Fruit fly (Drosophila melanogaster) whole organism, embryonic: ENCODE results near the gene AsnRS.

Source experiments
- BEAF-32 ChIP-seq: fragments of 200-800 bp; sonication (Bioruptor generic); optimal IDR thresholded peaks from 3 replicates; lab custom pipeline; 2017; ENCODE audit warnings: missing biosample characterization, missing genetic modification characterization, mild to moderate bottlenecking, moderate library complexity, missing genetic modification reagents
- Blimp-1 ChIP-seq: fragments of 200-800 bp; sonication (Bioruptor generic); optimal IDR thresholded peaks from 3 replicates; lab custom pipeline; 2018; ENCODE audit warnings: missing biosample characterization, missing genetic modification characterization, mild to moderate bottlenecking, moderate library complexity, missing genetic modification reagents
- CG10267 ChIP-seq: fragments of 200-800 bp; sonication (Bioruptor generic); optimal IDR thresholded peaks from 2 replicates; lab custom pipeline; 2018; ENCODE audit warnings: missing biosample characterization, mild to moderate bottlenecking, missing genetic modification characterization, moderate library complexity
- CG12391 ChIP-seq: fragments of 200-800 bp; sonication (Bioruptor generic); optimal IDR thresholded peaks from 3 replicates; lab custom pipeline; 2018; ENCODE audit warnings: missing biosample characterization, mild to moderate bottlenecking, missing genetic modification characterization, moderate library complexity
- CG13296 ChIP-seq: fragments of 200-800 bp; sonication (Bioruptor generic); optimal IDR thresholded peaks from 3 replicates; lab custom pipeline; 2018; ENCODE audit warnings: missing biosample characterization, mild to moderate bottlenecking, missing genetic modification characterization
- CG13894 ChIP-seq: fragments of 200-800 bp; sonication (Bioruptor generic); optimal IDR thresholded peaks from 3 replicates; lab custom pipeline; 2018; ENCODE audit warnings: missing biosample characterization, mild to moderate bottlenecking, missing genetic modification characterization, moderate library complexity
- CG14441 ChIP-seq: fragments of 200-800 bp; sonication (Bioruptor generic); IDR thresholded peaks from 2 replicates; pipeline ENCODE4 v1.3.6; 2022; ENCODE audit warnings: missing biosample characterization, missing genetic modification characterization
- CG15601 ChIP-seq: fragments of 200-800 bp; sonication (Bioruptor generic); optimal IDR thresholded peaks from 3 replicates; lab custom pipeline; 2019; ENCODE audit warnings: missing biosample characterization, mild to moderate bottlenecking, missing genetic modification characterization, moderate library complexity
- CG1647 ChIP-seq: fragments of 200-800 bp; sonication (Bioruptor generic); optimal IDR thresholded peaks from 3 replicates; lab custom pipeline; 2016; ENCODE audit warnings: missing biosample characterization, missing genetic modification characterization
- CG17328 ChIP-seq: fragments of 200-800 bp; sonication (Bioruptor generic); IDR thresholded peaks from 2 replicates; pipeline ENCODE4 v1.3.6; 2022; ENCODE audit warnings: missing biosample characterization, missing genetic modification characterization
- CG17361 ChIP-seq: fragments of 200-800 bp; sonication (Bioruptor generic); IDR thresholded peaks from 3 replicates; pipeline ENCODE4 v1.3.6; 2022; ENCODE audit warnings: missing biosample characterization, missing genetic modification characterization
- CG17612 ChIP-seq: fragments of 200-800 bp; sonication (Bioruptor generic); IDR thresholded peaks from 2 replicates; pipeline ENCODE4 v1.3.6; 2022; ENCODE audit warnings: missing biosample characterization, missing genetic modification characterization
- CG2129 ChIP-seq: fragments of 200-800 bp; sonication (Bioruptor generic); IDR thresholded peaks from 2 replicates; pipeline ENCODE4 v1.3.6; 2022; ENCODE audit warnings: missing biosample characterization, missing genetic modification characterization; ENCODE audit not compliant: partially characterized antibody
- CG2712 ChIP-seq: fragments of 200-800 bp; optimal IDR thresholded peaks from 3 replicates; lab custom pipeline; 2019; ENCODE audit warnings: missing biosample characterization, mild to moderate bottlenecking, missing genetic modification characterization, moderate library complexity
- CG31388 ChIP-seq: fragments of 200-800 bp; sonication (Bioruptor generic); optimal IDR thresholded peaks from 2 replicates; lab custom pipeline; 2016; ENCODE audit warnings: missing biosample characterization, missing genetic modification characterization
- CG32767 ChIP-seq: fragments of 200-800 bp; sonication (Bioruptor generic); IDR thresholded peaks from 2 replicates; pipeline ENCODE4 v1.3.6; 2022; ENCODE audit warnings: missing biosample characterization, missing genetic modification characterization
- CG34224 ChIP-seq: fragments of 200-800 bp; sonication (Bioruptor generic); IDR thresholded peaks from 3 replicates; pipeline ENCODE4 v1.3.6; 2022; ENCODE audit warnings: missing biosample characterization, missing genetic modification characterization; ENCODE audit not compliant: partially characterized antibody
- CG34422 ChIP-seq: fragments of 200-800 bp; sonication (Bioruptor generic); IDR thresholded peaks from 3 replicates; pipeline ENCODE4 v1.3.6; 2022; ENCODE audit warnings: missing biosample characterization, missing genetic modification characterization
- CG4617 ChIP-seq: fragments of 200-800 bp; sonication (Bioruptor generic); optimal IDR thresholded peaks from 3 replicates; lab custom pipeline; 2016; ENCODE audit warnings: missing biosample characterization, missing genetic modification characterization, borderline replicate concordance
- CG4820 ChIP-seq: fragments of 200-800 bp; sonication (Bioruptor generic); optimal IDR thresholded peaks from 3 replicates; lab custom pipeline; 2016; ENCODE audit warnings: missing biosample characterization, missing genetic modification characterization
- CG5180 ChIP-seq: fragments of 200-800 bp; sonication (Bioruptor generic); optimal IDR thresholded peaks from 3 replicates; lab custom pipeline; 2017; ENCODE audit warnings: missing biosample characterization, missing genetic modification characterization, mild to moderate bottlenecking, moderate library complexity, missing genetic modification reagents
- CG6654 ChIP-seq: fragments of 200-800 bp; sonication (Bioruptor generic); optimal IDR thresholded peaks from 2 replicates; lab custom pipeline; 2017; ENCODE audit warnings: missing biosample characterization, mild to moderate bottlenecking, missing genetic modification characterization
- CG8281 ChIP-seq: fragments of 200-800 bp; sonication (Bioruptor generic); optimal IDR thresholded peaks from 2 replicates; lab custom pipeline; 2018; ENCODE audit warnings: missing biosample characterization, mild to moderate bottlenecking, missing genetic modification characterization, moderate library complexity
- CG8765 ChIP-seq: fragments of 200-800 bp; sonication (Bioruptor generic); IDR thresholded peaks from 2 replicates; pipeline ENCODE4 v1.3.6; 2022; ENCODE audit warnings: missing biosample characterization, missing genetic modification characterization
- CHES-1-like ChIP-seq: fragments of 200-800 bp; sonication (Bioruptor generic); optimal IDR thresholded peaks from 2 replicates; lab custom pipeline; 2016; ENCODE audit warnings: missing biosample characterization, missing genetic modification characterization
- Dll ChIP-seq: fragments of 200-800 bp; sonication (Bioruptor generic); IDR thresholded peaks from 4 replicates; pipeline ENCODE4 v1.3.6; 2022; ENCODE audit warnings: missing biosample characterization, missing genetic modification characterization; ENCODE audit not compliant: partially characterized antibody
- Ets65A ChIP-seq: fragments of 200-800 bp; sonication (Bioruptor generic); peaks from one replicate; lab custom pipeline; 2016; ENCODE audit warnings: missing biosample characterization, missing genetic modification characterization
- Ets97D ChIP-seq: fragments of 200-800 bp; sonication (Bioruptor generic); optimal IDR thresholded peaks from 3 replicates; lab custom pipeline; 2016; ENCODE audit warnings: missing biosample characterization, missing genetic modification characterization
- Hmx ChIP-seq: fragments of 200-800 bp; sonication (Bioruptor generic); optimal IDR thresholded peaks from 2 replicates; lab custom pipeline; 2016; ENCODE audit warnings: missing biosample characterization, missing genetic modification characterization
- Hr51 ChIP-seq, 2 experiments: fragments of 200-800 bp; sonication (Bioruptor generic); optimal IDR thresholded peaks; 2 replicates in 1 of 2; 3 replicates in 1 of 2; lab custom pipeline; 2016 to 2018; ENCODE audit warnings: missing biosample characterization in 2 of 2, missing genetic modification characterization in 2 of 2, mild to moderate bottlenecking in 1 of 2, moderate library complexity in 1 of 2
- Lhr ChIP-seq: fragments of 200-800 bp; sonication (Bioruptor generic); optimal IDR thresholded peaks from 3 replicates; lab custom pipeline; 2017; ENCODE audit warnings: mild to moderate bottlenecking, missing biosample characterization, missing genetic modification reagents, missing genetic modification characterization
- NK7.1 ChIP-seq: fragments of 200-800 bp; sonication (Bioruptor generic); optimal IDR thresholded peaks from 3 replicates; lab custom pipeline; 2016; ENCODE audit warnings: missing biosample characterization, missing genetic modification characterization
- Oaz ChIP-seq: fragments of 200-800 bp; sonication (Bioruptor generic); IDR thresholded peaks from 2 replicates; pipeline ENCODE4 v1.3.6; 2022; ENCODE audit warnings: missing biosample characterization, missing genetic modification characterization
- Pdp1 ChIP-seq, 2 experiments: fragments of 200-800 bp; sonication (Bioruptor generic); optimal IDR thresholded peaks; 3 replicates each; lab custom pipeline; 2016; ENCODE audit warnings: missing biosample characterization in 2 of 2, missing genetic modification characterization in 2 of 2, mild to moderate bottlenecking in 1 of 2, moderate library complexity in 1 of 2
- Ptx1 ChIP-seq: fragments of 200-800 bp; sonication (Bioruptor generic); IDR thresholded peaks from 2 replicates; pipeline ENCODE4 v1.3.6; 2022; ENCODE audit warnings: missing biosample characterization, missing genetic modification characterization
- Sry-β ChIP-seq: fragments of 200-800 bp; sonication (Bioruptor generic); optimal IDR thresholded peaks from 2 replicates; lab custom pipeline; 2018; ENCODE audit warnings: missing biosample characterization, mild to moderate bottlenecking, missing genetic modification characterization, moderate library complexity
- btn ChIP-seq: fragments of 200-800 bp; sonication (Bioruptor generic); optimal IDR thresholded peaks from 2 replicates; lab custom pipeline; 2016; ENCODE audit warnings: missing biosample characterization, missing genetic modification characterization
- ci ChIP-seq: fragments of 200-800 bp; sonication (Bioruptor generic); IDR thresholded peaks from 3 replicates; pipeline ENCODE4 v1.3.6; 2022; ENCODE audit warnings: missing biosample characterization, missing genetic modification characterization
- da ChIP-seq: fragments of 200-800 bp; sonication (Bioruptor generic); optimal IDR thresholded peaks from 2 replicates; lab custom pipeline; 2016; ENCODE audit warnings: missing biosample characterization, missing genetic modification characterization
- fd102C ChIP-seq: fragments of 200-800 bp; sonication (Bioruptor generic); optimal IDR thresholded peaks from 2 replicates; lab custom pipeline; 2018; ENCODE audit warnings: missing biosample characterization, mild to moderate bottlenecking, missing genetic modification characterization, moderate library complexity
- lilli ChIP-seq: fragments of 200-800 bp; sonication (Bioruptor generic); optimal IDR thresholded peaks from 3 replicates; lab custom pipeline; 2016; ENCODE audit warnings: missing biosample characterization, missing genetic modification characterization
- nom ChIP-seq: fragments of 200-800 bp; sonication (Bioruptor generic); optimal IDR thresholded peaks from 2 replicates; lab custom pipeline; 2017; ENCODE audit warnings: missing biosample characterization, missing genetic modification characterization, mild to moderate bottlenecking, moderate library complexity, missing genetic modification reagents
- onecut ChIP-seq: fragments of 200-800 bp; sonication (Bioruptor generic); IDR thresholded peaks from 2 replicates; pipeline ENCODE4 v1.3.6; 2022; ENCODE audit warnings: missing biosample characterization, missing genetic modification characterization
- org-1 ChIP-seq: fragments of 200-800 bp; sonication (Bioruptor generic); optimal IDR thresholded peaks from 2 replicates; lab custom pipeline; 2017; ENCODE audit warnings: missing biosample characterization, missing genetic modification characterization
- pzg ChIP-seq: fragments of 200-800 bp; sonication (Bioruptor generic); optimal IDR thresholded peaks from 3 replicates; lab custom pipeline; 2018; ENCODE audit warnings: missing biosample characterization, mild to moderate bottlenecking, missing genetic modification characterization, moderate library complexity
- shn ChIP-seq: fragments of 200-800 bp; sonication (Bioruptor generic); optimal IDR thresholded peaks from 3 replicates; lab custom pipeline; 2016; ENCODE audit warnings: missing biosample characterization, missing genetic modification characterization
- sima ChIP-seq: fragments of 200-800 bp; sonication (Bioruptor generic); optimal IDR thresholded peaks from 2 replicates; lab custom pipeline; 2016; ENCODE audit warnings: missing biosample characterization, missing genetic modification characterization
- tna ChIP-seq: fragments of 200-800 bp; sonication (Bioruptor generic); IDR thresholded peaks from 2 replicates; pipeline ENCODE4 v1.3.6; 2022; ENCODE audit warnings: missing biosample characterization, missing genetic modification characterization; ENCODE audit not compliant: partially characterized antibody
- z ChIP-seq: fragments of 200-800 bp; sonication (Bioruptor generic); IDR thresholded peaks from 3 replicates; pipeline ENCODE4 v1.3.6; 2022; ENCODE audit warnings: missing biosample characterization, missing genetic modification characterization

Gene AsnRS

dm6 chr2L:19181153-19181892 is 49.6 kb upstream of the AsnRS start, which contains the start of gene CG17568 (continued):
- TF ChIP-seq BEAF-32 (GFP tag; lab: Kevin White, UChicago), result peak; percentile 2
- no peak for TF ChIP-seq sima (GFP tag; lab: Kevin White, UChicago)
- TF ChIP-seq onecut (GFP tag; lab: Robert Waterston, UW), result peak; percentile 4; the same call in 1 of the 2 replicates
- TF ChIP-seq NK7.1 (GFP tag; lab: Kevin White, UChicago), result no peak
- TF ChIP-seq btn (GFP tag; lab: Kevin White, UChicago), result no peak
- no peak for TF ChIP-seq Hr51 (GFP tag; optimal IDR thresholded peaks at IDR 0.05; lab: Kevin White, UChicago)
- peak; percentile 40 for TF ChIP-seq Ets65A (GFP tag; lab: Kevin White, UChicago)
- no peak for TF ChIP-seq Sry-β (GFP tag; lab: Kevin White, UChicago)
- TF ChIP-seq tna (GFP tag; lab: Robert Waterston, UW), result no peak
- TF ChIP-seq Hmx (GFP tag; lab: Kevin White, UChicago), result no peak
- TF ChIP-seq CG12391 (tag; lab: Kevin White, UChicago), result peak; percentile 29
- TF ChIP-seq Dll (GFP tag; lab: Robert Waterston, UW), result no peak
- TF ChIP-seq CG4820, result no peak
- TF ChIP-seq CG17328, result no peak
- 0 out of 3 replicates have a peak, but pooled peaks have one; percentile 50 for TF ChIP-seq CG34224
- peak; percentile 16 for TF ChIP-seq CHES-1-like (GFP tag; lab: Kevin White, UChicago)
- TF ChIP-seq Blimp-1, result no peak
- no peak for TF ChIP-seq Pdp1 (GFP tag; optimal IDR thresholded peaks at IDR 0.05; lab: Kevin White, UChicago)
- peak; percentile 50 for TF ChIP-seq CG4617 (GFP tag; lab: Kevin White, UChicago)
- no peak for TF ChIP-seq nom (GFP tag; lab: Kevin White, UChicago)
- TF ChIP-seq CG15601 (tag; lab: Kevin White, UChicago), result peak; percentile 14
- TF ChIP-seq CG32767 (GFP tag; lab: Robert Waterston, UW), result no peak
- TF ChIP-seq CG17361 (GFP tag; lab: Robert Waterston, UW), result 0 out of 3 replicates have a peak, but pooled peaks have one; percentile 9
- peak; percentile 2 for TF ChIP-seq CG1647
- TF ChIP-seq lilli, result peak; percentile 20
- no peak for TF ChIP-seq CG13296 (GFP tag; lab: Kevin White, UChicago)
- TF ChIP-seq CG17612 (GFP tag; lab: Robert Waterston, UW), result no peak
- no peak for TF ChIP-seq z (GFP tag; lab: Robert Waterston, UW)
- TF ChIP-seq fd102C (GFP tag; lab: Kevin White, UChicago), result no peak
- no peak for TF ChIP-seq shn (GFP tag; lab: Kevin White, UChicago)
- no peak for TF ChIP-seq CG2712 (tag; lab: Kevin White, UChicago)
- no peak for TF ChIP-seq CG8281 (tag; lab: Kevin White, UChicago)
- no peak for TF ChIP-seq CG6654
- no peak for TF ChIP-seq ci
- TF ChIP-seq CG10267 (tag; lab: Kevin White, UChicago), result peak; percentile 19
- peak; percentile 5 for TF ChIP-seq da (GFP tag; lab: Kevin White, UChicago)
- TF ChIP-seq Oaz, result no peak
- TF ChIP-seq Lhr (GFP tag; lab: Kevin White, UChicago), result peak; percentile 25
- no peak for TF ChIP-seq Ptx1 (GFP tag; lab: Robert Waterston, UW)
- no peak for TF ChIP-seq CG5180 (GFP tag; lab: Kevin White, UChicago)
- TF ChIP-seq Ets97D, result peak; percentile 45
- no peak for TF ChIP-seq CG31388 (GFP tag; lab: Kevin White, UChicago)
- TF ChIP-seq CG2129 (GFP tag; lab: Robert Waterston, UW), result no peak
- TF ChIP-seq pzg (GFP tag; lab: Kevin White, UChicago), result peak; percentile 54
- no peak for TF ChIP-seq CG8765 (GFP tag; lab: Robert Waterston, UW)
- TF ChIP-seq CG13894 (tag; lab: Kevin White, UChicago), result no peak
- no peak for TF ChIP-seq CG14441 (GFP tag; lab: Robert Waterston, UW)
- TF ChIP-seq CG34422 (GFP tag; lab: Robert Waterston, UW), result no peak
- no peak for TF ChIP-seq org-1
